Worm (Caenorhabditis elegans) whole organism, L2 larva: ENCODE data around the gene fipr-9.

ENCODE experiments used
- C34F6.9 ChIP-seq: fragments of 150-350 bp; optimal IDR thresholded peaks from 2 replicates; lab custom pipeline; 2014; ENCODE audit warnings: missing biosample characterization, missing genetic modification characterization
- F13H6.1 ChIP-seq: sonication (generic microtip); optimal IDR thresholded peaks from 2 replicates; lab custom pipeline; 2016; ENCODE audit warnings: missing genetic modification characterization, missing compliant biosample characterization
- R02D3.7 ChIP-seq: fragments of 150-350 bp; optimal IDR thresholded peaks from 2 replicates; lab custom pipeline; 2014; ENCODE audit warnings: missing biosample characterization, missing genetic modification characterization
- Y55F3AM.14 ChIP-seq: fragments of 200-800 bp; sonication (Bioruptor generic); optimal IDR thresholded peaks from 2 replicates; lab custom pipeline; 2018; ENCODE audit warnings: mild to moderate bottlenecking, missing genetic modification characterization, missing compliant biosample characterization
- ZK546.5 ChIP-seq: sonication (generic microtip); optimal IDR thresholded peaks from 2 replicates; lab custom pipeline; 2017; ENCODE audit warnings: missing biosample characterization, missing genetic modification characterization
- alr-1 ChIP-seq: fragments of 150-350 bp; optimal IDR thresholded peaks from 2 replicates; lab custom pipeline; 2014; ENCODE audit warnings: missing biosample characterization, missing genetic modification characterization
- aly-2 ChIP-seq: fragments of 150-350 bp; optimal IDR thresholded peaks from 2 replicates; lab custom pipeline; 2014; ENCODE audit warnings: missing biosample characterization, missing genetic modification characterization
- ama-1 ChIP-seq: fragments of 150-350 bp; optimal IDR thresholded peaks from 2 replicates; lab custom pipeline; 2018; ENCODE audit warnings: inconsistent platforms
- blmp-1 ChIP-seq: sonication (generic microtip); optimal IDR thresholded peaks from 2 replicates; lab custom pipeline; 2017; ENCODE audit warnings: missing genetic modification characterization, mild to moderate bottlenecking, missing compliant biosample characterization, antibody characterized with exemption, moderate library complexity; ENCODE audit not compliant: insufficient read depth
- ceh-16 ChIP-seq: fragments of 150-350 bp; optimal IDR thresholded peaks from 2 replicates; lab custom pipeline; 2014; ENCODE audit warnings: missing biosample characterization, missing genetic modification characterization
- ceh-82 ChIP-seq: fragments of 150-350 bp; optimal IDR thresholded peaks from 2 replicates; lab custom pipeline; 2014; ENCODE audit warnings: missing biosample characterization, missing genetic modification characterization
- crh-2 ChIP-seq: sonication (generic microtip); optimal IDR thresholded peaks from 2 replicates; lab custom pipeline; 2017; ENCODE audit warnings: missing biosample characterization, missing genetic modification characterization
- dmd-4 ChIP-seq: sonication (generic microtip); optimal IDR thresholded peaks from 2 replicates; lab custom pipeline; 2017; ENCODE audit warnings: missing biosample characterization, missing genetic modification characterization
- egl-27 ChIP-seq: sonication (generic microtip); optimal IDR thresholded peaks from 3 replicates; lab custom pipeline; 2017; ENCODE audit warnings: missing biosample characterization, missing genetic modification reagents, missing genetic modification characterization
- elt-1 ChIP-seq: fragments of 150-350 bp; optimal IDR thresholded peaks from 2 replicates; lab custom pipeline; 2014; ENCODE audit warnings: missing biosample characterization, missing genetic modification characterization
- elt-3 ChIP-seq: sonication (generic microtip); optimal IDR thresholded peaks from 2 replicates; lab custom pipeline; 2017; ENCODE audit warnings: missing biosample characterization, missing genetic modification characterization
- fos-1 ChIP-seq: fragments of 150-350 bp; optimal IDR thresholded peaks from 2 replicates; lab custom pipeline; 2014; ENCODE audit warnings: missing biosample characterization, missing genetic modification characterization
- gmeb-1 ChIP-seq: fragments of 150-350 bp; optimal IDR thresholded peaks from 2 replicates; lab custom pipeline; 2014; ENCODE audit warnings: missing biosample characterization, missing genetic modification characterization
- lin-11 ChIP-seq: fragments of 150-350 bp; sonication (generic microtip); optimal IDR thresholded peaks from 2 replicates; lab custom pipeline; 2014; ENCODE audit warnings: missing biosample characterization, missing genetic modification characterization, inconsistent platforms, mixed read lengths
- lin-13 ChIP-seq: fragments of 150-350 bp; optimal IDR thresholded peaks from 2 replicates; lab custom pipeline; 2014; ENCODE audit warnings: missing biosample characterization, missing genetic modification reagents, missing genetic modification characterization
- lin-39 ChIP-seq: fragments of 150-350 bp; optimal IDR thresholded peaks from 2 replicates; lab custom pipeline; 2014; ENCODE audit warnings: missing biosample characterization, missing genetic modification reagents, missing genetic modification characterization
- lsy-2 ChIP-seq, 2 experiments: fragments of 150-350 bp in 1 of 2; sonication (generic microtip) in 1 of 2; optimal IDR thresholded peaks; 2 replicates each; lab custom pipeline; 2014 to 2017; ENCODE audit warnings: missing biosample characterization in 2 of 2, missing genetic modification characterization in 2 of 2
- mab-5 ChIP-seq: fragments of 150-350 bp; optimal IDR thresholded peaks from 2 replicates; lab custom pipeline; 2014; ENCODE audit warnings: missing biosample characterization, missing genetic modification characterization
- mbf-1 ChIP-seq: sonication (generic microtip); optimal IDR thresholded peaks from 2 replicates; lab custom pipeline; 2017; ENCODE audit warnings: missing biosample characterization, missing genetic modification characterization
- mdl-1 ChIP-seq, 2 experiments: fragments of 150-350 bp in 1 of 2; sonication (generic microtip) in 1 of 2; optimal IDR thresholded peaks; 2 replicates each; lab custom pipeline; 2017; ENCODE audit warnings: missing biosample characterization in 2 of 2, missing genetic modification characterization in 2 of 2
- nhr-10 ChIP-seq: sonication (generic microtip); optimal IDR thresholded peaks from 2 replicates; lab custom pipeline; 2017; ENCODE audit warnings: missing biosample characterization, missing genetic modification characterization
- nhr-11 ChIP-seq: fragments of 150-350 bp; optimal IDR thresholded peaks from 2 replicates; lab custom pipeline; 2014; ENCODE audit warnings: missing biosample characterization, missing genetic modification characterization
- nhr-12 ChIP-seq: fragments of 150-350 bp; optimal IDR thresholded peaks from 2 replicates; lab custom pipeline; 2014; ENCODE audit warnings: missing biosample characterization, missing genetic modification characterization
- nhr-129 ChIP-seq: fragments of 150-350 bp; optimal IDR thresholded peaks from 2 replicates; lab custom pipeline; 2014; ENCODE audit warnings: missing biosample characterization, missing genetic modification characterization
- nhr-21 ChIP-seq: fragments of 150-350 bp; optimal IDR thresholded peaks from 2 replicates; lab custom pipeline; 2014; ENCODE audit warnings: missing biosample characterization, missing genetic modification characterization
- nhr-23 ChIP-seq: fragments of 150-350 bp; optimal IDR thresholded peaks from 2 replicates; lab custom pipeline; 2014; ENCODE audit warnings: missing biosample characterization, missing genetic modification reagents, missing genetic modification characterization
- nhr-237 ChIP-seq: fragments of 150-350 bp; optimal IDR thresholded peaks from 2 replicates; lab custom pipeline; 2014; ENCODE audit warnings: missing biosample characterization, missing genetic modification characterization
- nhr-25 ChIP-seq: fragments of 150-350 bp; sonication (generic microtip); optimal IDR thresholded peaks from 3 replicates; lab custom pipeline; 2014; ENCODE audit warnings: missing biosample characterization, missing genetic modification characterization
- nhr-6 ChIP-seq: fragments of 150-350 bp; optimal IDR thresholded peaks from 2 replicates; lab custom pipeline; 2014; ENCODE audit warnings: missing biosample characterization, missing genetic modification characterization
- nhr-77 ChIP-seq: fragments of 150-350 bp; optimal IDR thresholded peaks from 2 replicates; lab custom pipeline; 2014; ENCODE audit warnings: missing biosample characterization, missing genetic modification characterization
- peb-1 ChIP-seq: fragments of 150-350 bp; optimal IDR thresholded peaks from 2 replicates; lab custom pipeline; 2014; ENCODE audit warnings: missing biosample characterization, missing genetic modification characterization
- sem-4 ChIP-seq: fragments of 150-350 bp; optimal IDR thresholded peaks from 2 replicates; lab custom pipeline; 2014; ENCODE audit warnings: missing biosample characterization, missing genetic modification reagents, missing genetic modification characterization
- skn-1 ChIP-seq: sonication (generic microtip); optimal IDR thresholded peaks from 2 replicates; lab custom pipeline; 2017; ENCODE audit warnings: missing biosample characterization, missing genetic modification characterization
- sma-3 ChIP-seq: sonication (generic microtip); optimal IDR thresholded peaks from 2 replicates; lab custom pipeline; 2016; ENCODE audit warnings: missing genetic modification reagents, missing genetic modification characterization, missing compliant biosample characterization
- sma-9 ChIP-seq, 2 experiments: fragments of 150-350 bp in 1 of 2; sonication (generic microtip) in 1 of 2; optimal IDR thresholded peaks; 2 replicates each; lab custom pipeline; 2014 to 2016; ENCODE audit warnings: missing genetic modification characterization in 2 of 2, mild to moderate bottlenecking in 1 of 2, missing biosample characterization in 1 of 2, missing compliant biosample characterization in 1 of 2, missing genetic modification reagents in 1 of 2, moderate library complexity in 1 of 2
- snpc-4 ChIP-seq: fragments of 150-350 bp; optimal IDR thresholded peaks from 2 replicates; lab custom pipeline; 2014; ENCODE audit warnings: missing biosample characterization, missing genetic modification characterization
- unc-39 ChIP-seq: fragments of 150-350 bp; optimal IDR thresholded peaks from 2 replicates; lab custom pipeline; 2014; ENCODE audit warnings: missing biosample characterization, missing genetic modification characterization
- unc-55 ChIP-seq: fragments of 150-350 bp; sonication (generic microtip); optimal IDR thresholded peaks from 3 replicates; lab custom pipeline; 2014; ENCODE audit warnings: missing biosample characterization, missing genetic modification reagents, missing genetic modification characterization
- unc-62 ChIP-seq: fragments of 150-350 bp; optimal IDR thresholded peaks from 2 replicates; lab custom pipeline; 2014; ENCODE audit warnings: missing biosample characterization, missing genetic modification reagents, missing genetic modification characterization
- zag-1 ChIP-seq: fragments of 150-350 bp; optimal IDR thresholded peaks from 2 replicates; lab custom pipeline; 2014; ENCODE audit warnings: missing biosample characterization, missing genetic modification characterization
- ztf-1 ChIP-seq: fragments of 200-800 bp; sonication (Bioruptor generic); conservative IDR thresholded peaks from 2 replicates; pipeline ENCODE4 v1.3.6; 2022; ENCODE audit warnings: missing genetic modification characterization, missing compliant biosample characterization
- ztf-11 ChIP-seq: sonication (generic microtip); optimal IDR thresholded peaks from 2 replicates; lab custom pipeline; 2017; ENCODE audit warnings: missing biosample characterization, missing genetic modification characterization
- ztf-4 ChIP-seq: fragments of 150-350 bp; optimal IDR thresholded peaks from 2 replicates; lab custom pipeline; 2014; ENCODE audit warnings: missing biosample characterization, missing genetic modification characterization

fipr-9 gene

DNA sequence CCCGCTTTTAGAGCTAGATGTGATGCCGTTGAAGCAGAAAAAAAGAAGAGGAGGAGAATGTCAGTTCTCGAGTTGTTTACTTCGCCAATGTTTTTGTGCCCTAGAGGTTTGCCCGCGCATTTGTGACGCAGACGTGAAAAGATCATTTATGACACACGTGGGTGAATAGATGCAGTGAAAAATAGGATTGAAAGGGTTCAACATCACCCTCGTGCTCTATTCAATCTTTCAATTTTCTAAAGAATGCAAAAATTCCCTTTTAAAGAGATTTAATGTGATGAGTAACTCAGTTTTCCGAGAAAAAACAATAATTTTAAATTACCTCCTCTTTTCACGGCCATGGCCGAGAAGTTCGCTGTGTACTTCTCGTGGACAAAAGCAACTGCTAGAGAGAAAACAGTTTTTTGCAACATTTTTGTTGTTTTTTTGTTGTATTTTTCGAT, 25.0 kb downstream of the fipr-9 start:
- no peak for TF ChIP-seq ceh-16 (tag; lab: Kevin White, UChicago)
- no peak for TF ChIP-seq nhr-11 (tag; lab: Kevin White, UChicago)
- no peak for TF ChIP-seq Y55F3AM.14
- TF ChIP-seq ZK546.5 (tag; lab: Kevin White, UChicago) = no peak
- no peak for TF ChIP-seq elt-3 (tag; lab: Kevin White, UChicago)
- TF ChIP-seq ztf-11 = no peak
- TF ChIP-seq sma-9 (GFP tag; optimal IDR thresholded peaks at IDR 0.05; lab: Kevin White, UChicago) = peak; percentile 67
- no peak for TF ChIP-seq sma-9 (tag; optimal IDR thresholded peaks at IDR 0.05; lab: Kevin White, UChicago)
- TF ChIP-seq C34F6.9 = peak; percentile 79
- TF ChIP-seq zag-1 (tag; lab: Kevin White, UChicago) = no peak
- TF ChIP-seq blmp-1 (tag; lab: Kevin White, UChicago) = no peak
- no peak for TF ChIP-seq mbf-1
- TF ChIP-seq nhr-77 (tag; lab: Kevin White, UChicago) = no peak
- TF ChIP-seq fos-1 (tag; lab: Kevin White, UChicago) = peak; percentile 6
- TF ChIP-seq peb-1 (tag; lab: Kevin White, UChicago) = no peak
- TF ChIP-seq ztf-4 (tag; lab: Kevin White, UChicago) = peak; percentile 29
- TF ChIP-seq alr-1 (tag; lab: Kevin White, UChicago) = no peak
- peak; percentile 19 for TF ChIP-seq lin-11 (tag; lab: Kevin White, UChicago)
- no peak for TF ChIP-seq ceh-82 (tag; lab: Kevin White, UChicago)
- peak; percentile 88 for TF ChIP-seq nhr-129 (tag; lab: Kevin White, UChicago)
- peak; percentile 68 for TF ChIP-seq crh-2 (tag; lab: Kevin White, UChicago)
- no peak for TF ChIP-seq sem-4 (tag; lab: Kevin White, UChicago)
- TF ChIP-seq nhr-10 (tag; lab: Kevin White, UChicago) = no peak
- no peak for TF ChIP-seq dmd-4 (tag; lab: Kevin White, UChicago)
- peak; percentile 46 for TF ChIP-seq nhr-21
- no peak for TF ChIP-seq nhr-237
- peak; percentile 27 for TF ChIP-seq lin-13 (GFP tag; lab: Kevin White, UChicago)
- no peak for TF ChIP-seq nhr-25 (tag; lab: Kevin White, UChicago)
- no peak for TF ChIP-seq sma-3 (GFP tag; lab: Kevin White, UChicago)
- TF ChIP-seq aly-2 (tag; lab: Kevin White, UChicago) = no peak
- no peak for TF ChIP-seq nhr-12 (tag; lab: Kevin White, UChicago)
- TF ChIP-seq lsy-2 (tag; optimal IDR thresholded peaks at IDR 0.05; lab: Kevin White, UChicago) = peak; percentile 11 to 73
- peak; percentile 47 for TF ChIP-seq nhr-6 (tag; lab: Kevin White, UChicago)
- TF ChIP-seq lin-39 = no peak
- peak; percentile 72 to 94 for TF ChIP-seq mdl-1 (tag; optimal IDR thresholded peaks at IDR 0.05; lab: Kevin White, UChicago)
- TF ChIP-seq ama-1 (lab: Kevin White, UChicago) = no peak
- TF ChIP-seq elt-1 (tag; lab: Kevin White, UChicago) = no peak
- no peak for TF ChIP-seq unc-39 (tag; lab: Kevin White, UChicago)
- TF ChIP-seq mab-5 = no peak
- no peak for TF ChIP-seq snpc-4 (tag; lab: Kevin White, UChicago)
- TF ChIP-seq gmeb-1 = no peak
- TF ChIP-seq R02D3.7 (tag; lab: Kevin White, UChicago) = no peak
- TF ChIP-seq ztf-1 = no peak
- no peak for TF ChIP-seq unc-55 (GFP tag; lab: Kevin White, UChicago)
- TF ChIP-seq nhr-23 (tag; lab: Kevin White, UChicago) = no peak
- no peak for TF ChIP-seq egl-27 (tag; lab: Kevin White, UChicago)
- no peak for TF ChIP-seq skn-1 (tag; lab: Kevin White, UChicago)
- TF ChIP-seq unc-62 (GFP tag; lab: Kevin White, UChicago) = no peak
- TF ChIP-seq F13H6.1 = no peak
